Fruit fly (Drosophila melanogaster) whole organism, embryonic: ENCODE measurements around the gene Porin2.

Experiments used
- Atf3 ChIP-seq: fragments of 200-800 bp; sonication (Bioruptor generic); optimal IDR thresholded peaks from 3 replicates; lab custom pipeline; 2016; ENCODE audit warnings: missing biosample characterization, missing genetic modification characterization
- B-H2 ChIP-seq: fragments of 200-800 bp; sonication (Bioruptor generic); optimal IDR thresholded peaks from 2 replicates; lab custom pipeline; 2018; ENCODE audit warnings: missing biosample characterization, mild to moderate bottlenecking, missing genetic modification characterization
- CG10209 ChIP-seq: fragments of 200-800 bp; sonication (Bioruptor generic); optimal IDR thresholded peaks from 3 replicates; lab custom pipeline; 2017; ENCODE audit warnings: missing biosample characterization, mild to moderate bottlenecking, missing genetic modification characterization, missing genetic modification reagents
- CG10274 ChIP-seq: fragments of 200-800 bp; sonication (Bioruptor generic); optimal IDR thresholded peaks from 3 replicates; lab custom pipeline; 2017; ENCODE audit warnings: missing biosample characterization, mild to moderate bottlenecking, missing genetic modification characterization
- CG10543 ChIP-seq: fragments of 200-800 bp; sonication (Bioruptor generic); optimal IDR thresholded peaks from 3 replicates; lab custom pipeline; 2017; ENCODE audit warnings: missing biosample characterization, mild to moderate bottlenecking, missing genetic modification characterization, moderate library complexity
- CG14965 ChIP-seq: fragments of 200-800 bp; sonication (Bioruptor generic); optimal IDR thresholded peaks from 2 replicates; lab custom pipeline; 2016; ENCODE audit warnings: missing biosample characterization, missing genetic modification characterization, borderline replicate concordance
- CG15073 ChIP-seq: fragments of 200-800 bp; sonication (Bioruptor generic); optimal IDR thresholded peaks from 2 replicates; lab custom pipeline; 2016; ENCODE audit warnings: missing biosample characterization, missing genetic modification characterization
- CG17361 ChIP-seq: fragments of 200-800 bp; sonication (Bioruptor generic); IDR thresholded peaks from 3 replicates; pipeline ENCODE4 v1.3.6; 2022; ENCODE audit warnings: missing biosample characterization, missing genetic modification characterization
- CG17802 ChIP-seq: fragments of 200-800 bp; sonication (Bioruptor generic); optimal IDR thresholded peaks from 2 replicates; lab custom pipeline; 2018; ENCODE audit warnings: missing biosample characterization, mild to moderate bottlenecking, missing genetic modification characterization, moderate library complexity
- CG2202 ChIP-seq: fragments of 200-800 bp; sonication (Bioruptor generic); optimal IDR thresholded peaks from 2 replicates; lab custom pipeline; 2018; ENCODE audit warnings: missing biosample characterization, mild to moderate bottlenecking, missing genetic modification characterization
- CG42726 ChIP-seq: fragments of 200-800 bp; sonication (Bioruptor generic); IDR thresholded peaks from 2 replicates; pipeline ENCODE4 v1.3.6; 2022; ENCODE audit warnings: missing biosample characterization, missing genetic modification characterization; ENCODE audit not compliant: partially characterized antibody
- CG4360 ChIP-seq: fragments of 200-800 bp; sonication (Bioruptor generic); IDR thresholded peaks from 2 replicates; pipeline ENCODE4 v1.3.6; 2022; ENCODE audit warnings: missing biosample characterization, missing genetic modification characterization
- CG4730 ChIP-seq: fragments of 200-800 bp; sonication (Bioruptor generic); IDR thresholded peaks from 2 replicates; pipeline ENCODE4 v1.3.6; 2022; ENCODE audit warnings: missing biosample characterization, missing genetic modification characterization
- CG7357 ChIP-seq: fragments of 200-800 bp; sonication (Bioruptor generic); IDR thresholded peaks from 3 replicates; pipeline ENCODE4 v1.3.6; 2022; ENCODE audit warnings: missing biosample characterization, missing genetic modification characterization
- CoRest ChIP-seq: fragments of 200-800 bp; sonication (Bioruptor generic); optimal IDR thresholded peaks from 3 replicates; lab custom pipeline; 2018; ENCODE audit warnings: missing biosample characterization, mild to moderate bottlenecking, missing genetic modification characterization, moderate library complexity
- Dfd ChIP-seq, 2 experiments: fragments of >200 bp; optimal IDR thresholded peaks; 2 replicates each; lab custom pipeline; 2017; ENCODE audit warnings: missing biosample characterization in 2 of 2, missing genetic modification characterization in 2 of 2
- Doc2 ChIP-seq: fragments of 200-800 bp; sonication (Bioruptor generic); IDR thresholded peaks from 2 replicates; pipeline ENCODE4 v1.3.6; 2022; ENCODE audit warnings: missing biosample characterization, missing genetic modification characterization
- Elba2 ChIP-seq: fragments of 200-800 bp; sonication (Bioruptor generic); optimal IDR thresholded peaks from 3 replicates; lab custom pipeline; 2016; ENCODE audit warnings: missing biosample characterization, missing genetic modification characterization
- H15 ChIP-seq: fragments of 200-800 bp; sonication (Bioruptor generic); IDR thresholded peaks from 3 replicates; pipeline ENCODE4 v1.3.6; 2022; ENCODE audit warnings: missing biosample characterization, missing genetic modification characterization
- Hmr ChIP-seq: fragments of 200-800 bp; sonication (Bioruptor generic); optimal IDR thresholded peaks from 3 replicates; lab custom pipeline; 2017; ENCODE audit warnings: mild to moderate bottlenecking, missing biosample characterization, missing genetic modification reagents, missing genetic modification characterization
- Hsf ChIP-seq: fragments of 200-800 bp; sonication (Bioruptor generic); optimal IDR thresholded peaks from 3 replicates; lab custom pipeline; 2016; ENCODE audit warnings: missing biosample characterization, missing genetic modification characterization
- MBD-R2 ChIP-seq: fragments of 200-800 bp; sonication (Bioruptor generic); IDR thresholded peaks from 2 replicates; pipeline ENCODE4 v1.3.6; 2022; ENCODE audit warnings: missing biosample characterization, missing genetic modification characterization
- Max ChIP-seq: fragments of 200-800 bp; sonication (Bioruptor generic); optimal IDR thresholded peaks from 2 replicates; lab custom pipeline; 2016; ENCODE audit warnings: missing biosample characterization, mild to moderate bottlenecking, missing genetic modification characterization
- NC2α ChIP-seq: fragments of 200-800 bp; sonication (Bioruptor generic); optimal IDR thresholded peaks from 2 replicates; lab custom pipeline; 2016; ENCODE audit warnings: missing biosample characterization, missing genetic modification characterization
- Nf-YA ChIP-seq: fragments of 200-800 bp; sonication (Bioruptor generic); IDR thresholded peaks from 2 replicates; pipeline ENCODE4 v1.3.6; 2022; ENCODE audit warnings: missing biosample characterization, missing genetic modification characterization
- NfI ChIP-seq: fragments of 200-800 bp; sonication (Bioruptor generic); optimal IDR thresholded peaks from 3 replicates; lab custom pipeline; 2018; ENCODE audit warnings: missing biosample characterization, mild to moderate bottlenecking, missing genetic modification characterization, moderate library complexity
- Rx ChIP-seq: fragments of 200-800 bp; sonication (Bioruptor generic); IDR thresholded peaks from 2 replicates; pipeline ENCODE4 v1.3.6; 2022; ENCODE audit warnings: missing biosample characterization, missing genetic modification characterization
- Spps ChIP-seq: fragments of 200-800 bp; sonication (Bioruptor generic); optimal IDR thresholded peaks from 2 replicates; lab custom pipeline; 2018; ENCODE audit warnings: missing biosample characterization, mild to moderate bottlenecking, missing genetic modification characterization
- Xrp1 ChIP-seq: fragments of 200-800 bp; sonication (Bioruptor generic); IDR thresholded peaks from 2 replicates; pipeline ENCODE4 v1.3.6; 2022; ENCODE audit warnings: missing biosample characterization, missing genetic modification characterization
- abd-A ChIP-seq: fragments of 200-800 bp; sonication (Bioruptor generic); optimal IDR thresholded peaks from 3 replicates; lab custom pipeline; 2019; ENCODE audit warnings: missing biosample characterization, mild to moderate bottlenecking, missing genetic modification characterization, moderate library complexity
- amos ChIP-seq: fragments of 200-800 bp; sonication (Bioruptor generic); IDR thresholded peaks from 2 replicates; pipeline ENCODE4 v1.3.6; 2022; ENCODE audit warnings: missing biosample characterization, missing genetic modification characterization; ENCODE audit not compliant: partially characterized antibody
- ara ChIP-seq: fragments of 200-800 bp; sonication (Bioruptor generic); IDR thresholded peaks from 2 replicates; pipeline ENCODE4 v1.3.6; 2022; ENCODE audit warnings: missing biosample characterization, missing genetic modification characterization
- chif ChIP-seq, 2 experiments: fragments of 200-800 bp; sonication (Bioruptor generic); optimal IDR thresholded peaks; 3 replicates each; lab custom pipeline; 2016; ENCODE audit warnings: missing biosample characterization in 2 of 2, missing genetic modification characterization in 2 of 2
- dmrt11E ChIP-seq: fragments of 200-800 bp; sonication (Bioruptor generic); optimal IDR thresholded peaks from 3 replicates; lab custom pipeline; 2018; ENCODE audit warnings: missing biosample characterization, mild to moderate bottlenecking, missing genetic modification characterization, moderate library complexity
- fru ChIP-seq: fragments of >200 bp; optimal IDR thresholded peaks from 2 replicates; lab custom pipeline; 2017
- gsb ChIP-seq: fragments of 200-800 bp; sonication (Bioruptor generic); IDR thresholded peaks from 2 replicates; pipeline ENCODE4 v1.3.6; 2022; ENCODE audit warnings: missing biosample characterization, missing genetic modification characterization
- h ChIP-seq: fragments of >200 bp; optimal IDR thresholded peaks from 2 replicates; lab custom pipeline; 2017
- her ChIP-seq: fragments of 200-800 bp; sonication (Bioruptor generic); optimal IDR thresholded peaks from 2 replicates; lab custom pipeline; 2016; ENCODE audit warnings: missing biosample characterization, missing genetic modification characterization
- hkb ChIP-seq, 2 experiments: fragments of 200-800 bp in 1 of 2; fragments of >200 bp in 1 of 2; sonication (Bioruptor generic) in 1 of 2; IDR thresholded peaks in 1 of 2; optimal IDR thresholded peaks in 1 of 2; 2 replicates each; pipeline versions ENCODE4 v1.3.6 to Lab custom; 2017 to 2022; ENCODE audit warnings: missing biosample characterization in 1 of 2, missing genetic modification characterization in 1 of 2
- jing ChIP-seq: fragments of 200-800 bp; sonication (Bioruptor generic); optimal IDR thresholded peaks from 2 replicates; lab custom pipeline; 2018; ENCODE audit warnings: missing biosample characterization, mild to moderate bottlenecking, missing genetic modification characterization
- klu ChIP-seq: fragments of 200-800 bp; sonication (Bioruptor generic); IDR thresholded peaks from 2 replicates; pipeline ENCODE4 v1.3.6; 2022; ENCODE audit warnings: missing biosample characterization, missing genetic modification characterization
- kni ChIP-seq: fragments of 200-800 bp; sonication (Bioruptor generic); optimal IDR thresholded peaks from 3 replicates; lab custom pipeline; 2017; ENCODE audit warnings: mild to moderate bottlenecking, missing biosample characterization, missing genetic modification reagents, missing genetic modification characterization
- nom ChIP-seq: fragments of 200-800 bp; sonication (Bioruptor generic); optimal IDR thresholded peaks from 2 replicates; lab custom pipeline; 2017; ENCODE audit warnings: missing biosample characterization, missing genetic modification characterization, mild to moderate bottlenecking, moderate library complexity, missing genetic modification reagents
- pnt ChIP-seq: fragments of 200-800 bp; sonication (Bioruptor generic); optimal IDR thresholded peaks from 3 replicates; lab custom pipeline; 2016; ENCODE audit warnings: missing biosample characterization, missing genetic modification characterization
- sens-2 ChIP-seq: fragments of 200-800 bp; sonication (Bioruptor generic); IDR thresholded peaks from 2 replicates; pipeline ENCODE4 v1.3.6; 2022; ENCODE audit warnings: missing biosample characterization, missing genetic modification characterization
- sisA ChIP-seq: fragments of 200-800 bp; sonication (Bioruptor generic); IDR thresholded peaks from 2 replicates; pipeline ENCODE4 v1.3.6; 2022; ENCODE audit warnings: missing biosample characterization, missing genetic modification characterization
- tin ChIP-seq: fragments of 200-800 bp; sonication (Bioruptor generic); optimal IDR thresholded peaks from 3 replicates; lab custom pipeline; 2016; ENCODE audit warnings: missing biosample characterization, missing genetic modification characterization
- wor ChIP-seq: fragments of 200-800 bp; sonication (Bioruptor generic); IDR thresholded peaks from 2 replicates; pipeline ENCODE4 v1.3.6; 2022; ENCODE audit warnings: missing biosample characterization, missing genetic modification characterization
- zen2 ChIP-seq: fragments of 200-800 bp; sonication (Bioruptor generic); IDR thresholded peaks from 3 replicates; pipeline ENCODE4 v1.3.6; 2022; ENCODE audit warnings: missing biosample characterization, missing genetic modification characterization; ENCODE audit not compliant: partially characterized antibody

Gene Porin2

DNA sequence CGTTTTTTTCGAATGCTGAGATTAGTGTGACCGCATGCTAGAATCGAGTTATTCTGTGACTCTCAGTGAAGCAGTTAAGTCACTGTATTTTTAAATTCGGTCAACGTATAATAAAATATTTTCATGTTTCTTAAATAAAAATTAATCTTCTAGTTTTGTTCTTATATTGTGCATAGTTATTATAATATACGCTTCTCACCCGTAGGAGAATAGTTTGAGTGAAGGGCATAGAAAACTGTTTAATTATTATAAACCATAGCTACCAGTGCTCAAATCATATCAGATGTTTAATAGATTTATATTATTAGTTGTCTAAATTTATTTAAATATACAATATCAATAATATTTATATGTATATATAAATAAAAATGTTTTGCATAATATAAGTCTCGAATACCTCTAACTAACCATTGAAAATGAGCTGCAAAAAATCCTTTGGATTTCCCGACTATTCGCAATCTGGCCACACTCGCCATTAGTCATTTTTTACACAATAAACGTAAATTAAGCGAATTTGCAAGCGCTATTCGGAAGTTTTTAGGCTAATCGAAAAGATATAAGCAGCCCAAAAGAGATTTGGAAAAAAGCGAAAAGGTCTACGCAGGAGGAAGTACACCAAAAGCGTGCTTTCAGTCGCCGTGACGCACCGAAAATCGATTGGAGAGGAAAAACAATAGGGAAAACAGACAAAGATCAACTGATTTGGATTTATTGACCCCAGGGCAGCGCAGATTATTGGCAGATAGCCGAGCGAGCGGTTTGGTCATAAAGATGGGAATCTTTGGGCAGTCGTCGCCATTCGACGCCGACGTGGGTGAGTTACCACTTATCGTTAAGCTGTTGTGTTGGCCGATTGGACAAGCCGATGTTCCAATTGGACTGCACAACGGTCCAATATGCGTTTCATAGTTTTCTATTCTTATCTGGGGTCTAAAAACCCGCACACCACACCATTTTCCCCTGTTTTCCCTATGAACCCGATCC lies 11.5 kb upstream of the Porin2 start, which contains the start of the genes aurB and Stam (continued):
- TF ChIP-seq hkb (optimal IDR thresholded peaks at IDR 0.05; lab: Kevin White, UChicago) (no peak), hkb (GFP tag; IDR thresholded peaks at IDR 0.05; lab: Robert Waterston, UW) (peak; percentile 48), CG10209 (GFP tag; lab: Kevin White, UChicago) (peak; percentile 49), CG17361 (peak; percentile 67), NC2α (no peak), nom (GFP tag; lab: Kevin White, UChicago) (no peak), CG4360 (no peak), MBD-R2 (GFP tag; lab: Robert Waterston, UW) (0 out of 2 replicates have a peak, but pooled peaks have one; percentile 27), Elba2 (peak; percentile 95), chif (GFP tag; optimal IDR thresholded peaks at IDR 0.05; lab: Kevin White, UChicago) (no peak), Xrp1 (peak; percentile 64; the same call in 1 of the 2 replicates), CG17802 (tag; lab: Kevin White, UChicago) (no peak), fru (lab: Kevin White, UChicago) (no peak), Atf3 (no peak), H15 (GFP tag; lab: Robert Waterston, UW) (no peak), jing (no peak), CoRest (tag; lab: Kevin White, UChicago) (peak; percentile 87), abd-A (tag; lab: Kevin White, UChicago) (no peak), NfI (GFP tag; lab: Kevin White, UChicago) (peak; percentile 63), Dfd (GFP tag; optimal IDR thresholded peaks at IDR 0.05; lab: Kevin White, UChicago) (no peak), h (lab: Kevin White, UChicago) (no peak), sisA (no peak), kni (no peak), wor (GFP tag; lab: Robert Waterston, UW) (no peak), CG7357 (GFP tag; lab: Robert Waterston, UW) (no peak), CG4730 (no peak), tin (GFP tag; lab: Kevin White, UChicago) (peak; percentile 12), pnt (GFP tag; lab: Kevin White, UChicago) (no peak), CG14965 (GFP tag; lab: Kevin White, UChicago) (no peak), CG10543 (peak; percentile 45), her (GFP tag; lab: Kevin White, UChicago) (no peak), Doc2 (no peak), Max (GFP tag; lab: Kevin White, UChicago) (peak; percentile 14), dmrt11E (peak; percentile 76), klu (GFP tag; lab: Robert Waterston, UW) (no peak), CG15073 (GFP tag; lab: Kevin White, UChicago) (no peak), CG42726 (GFP tag; lab: Robert Waterston, UW) (no peak), amos (no peak), Nf-YA (GFP tag; lab: Robert Waterston, UW) (no peak), CG10274 (no peak), zen2 (GFP tag; lab: Robert Waterston, UW) (no peak), Hmr (peak; percentile 55), ara (GFP tag; lab: Robert Waterston, UW) (no peak), CG2202 (tag; lab: Kevin White, UChicago) (peak; percentile 5), gsb (GFP tag; lab: Robert Waterston, UW) (no peak), Hsf (GFP tag; lab: Kevin White, UChicago) (no peak), Spps (tag; lab: Kevin White, UChicago) (no peak), B-H2 (GFP tag; lab: Kevin White, UChicago) (peak; percentile 42), sens-2 (no peak), Rx (no peak)
